Worm (Caenorhabditis elegans): ENCODE results near the gene tag-250.

tag-250 gene

ce11 chrIII:7900733-7901132, 24.0 kb downstream of the tag-250 start, which contains the start of gene best-24:
Gene best-24, plus strand, starts transcription at chrIII:7901033.
- no peak for TF ChIP-seq sea-1 (GFP tag; conservative IDR thresholded peaks at IDR 0.05)
- TF ChIP-seq hnd-1 (tag; optimal IDR thresholded peaks at IDR 0.05): no peak
- no peak for TF ChIP-seq hmbx-1 (tag; optimal IDR thresholded peaks at IDR 0.05)

- TF ChIP-seq hnd-1 (tag; optimal IDR thresholded peaks at IDR 0.05) (no peak), aly-1 (tag; optimal IDR thresholded peaks at IDR 0.05) (no peak), tbx-37 (GFP tag; conservative IDR thresholded peaks at IDR 0.05) (no peak), hmg-4 (GFP tag; optimal IDR thresholded peaks at IDR 0.05) (no peak), ama-1 (optimal IDR thresholded peaks at IDR 0.05) (no peak), hmbx-1 (tag; optimal IDR thresholded peaks at IDR 0.05) (no peak), pes-1 (GFP tag; IDR thresholded peaks at IDR 0.05) (no peak), flt-1 (GFP tag; IDR thresholded peaks at IDR 0.05) (no peak), F13C5.2 (tag; optimal IDR thresholded peaks at IDR 0.05) (no peak), tra-4 (tag; optimal IDR thresholded peaks at IDR 0.05) (no peak), B0310.2 (tag; optimal IDR thresholded peaks at IDR 0.05) (no peak), sea-1 (GFP tag; conservative IDR thresholded peaks at IDR 0.05) (no peak), ets-7 (tag; optimal IDR thresholded peaks at IDR 0.05) (no peak), tbx-11 (GFP tag; IDR thresholded peaks at IDR 0.05) (no peak), scrt-1 (GFP tag; IDR thresholded peaks at IDR 0.05) (no peak), ceh-36 (tag; optimal IDR thresholded peaks at IDR 0.05) (no peak), ceh-13 (GFP tag; optimal IDR thresholded peaks at IDR 0.05) (no peak)
These were observed 27.0 kb downstream of the tag-250 start for ce11 chrIII:7897733-7898132.

ce11 chrIII:7896925-7897324, 27.8 kb downstream of the tag-250 start, which contains the start of gene ZK688.10:
Gene ZK688.10, minus strand, starts transcription at chrIII:7897025.
- TF ChIP-seq pes-1 (GFP tag; IDR thresholded peaks at IDR 0.05): no peak

ce11 chrIII:7894724-7895123, 30.0 kb downstream of the tag-250 start, which contains the start of gene ZK688.4:
Gene ZK688.4, plus strand, starts transcription at chrIII:7895024.
- no peak for TF ChIP-seq pes-1 (GFP tag; IDR thresholded peaks at IDR 0.05)
- TF ChIP-seq scrt-1 (GFP tag; IDR thresholded peaks at IDR 0.05): no peak
- TF ChIP-seq B0310.2 (tag; optimal IDR thresholded peaks at IDR 0.05): no peak
- no peak for TF ChIP-seq aly-1 (tag; optimal IDR thresholded peaks at IDR 0.05)
- no peak for TF ChIP-seq F13C5.2 (tag; optimal IDR thresholded peaks at IDR 0.05)
- TF ChIP-seq tra-4 (tag; optimal IDR thresholded peaks at IDR 0.05): no peak
- no peak for TF ChIP-seq ama-1 (optimal IDR thresholded peaks at IDR 0.05)
- no peak for TF ChIP-seq ets-7 (tag; optimal IDR thresholded peaks at IDR 0.05)
- no peak for TF ChIP-seq ceh-36 (tag; optimal IDR thresholded peaks at IDR 0.05)
- no peak for TF ChIP-seq tbx-11 (GFP tag; IDR thresholded peaks at IDR 0.05)
- TF ChIP-seq sea-1 (GFP tag; conservative IDR thresholded peaks at IDR 0.05): no peak
- TF ChIP-seq flt-1 (GFP tag; IDR thresholded peaks at IDR 0.05): no peak
- TF ChIP-seq hmbx-1 (tag; optimal IDR thresholded peaks at IDR 0.05): no peak
- TF ChIP-seq hmg-4 (GFP tag; optimal IDR thresholded peaks at IDR 0.05): no peak

- no peak for TF ChIP-seq flt-1 (GFP tag; IDR thresholded peaks at IDR 0.05)
- TF ChIP-seq pes-1 (GFP tag; IDR thresholded peaks at IDR 0.05): no peak
These were observed 31.5 kb downstream of the tag-250 start for ce11 chrIII:7893224-7893623.

- TF ChIP-seq ama-1 (optimal IDR thresholded peaks at IDR 0.05) (no peak), hmbx-1 (tag; optimal IDR thresholded peaks at IDR 0.05) (no peak), tra-4 (tag; optimal IDR thresholded peaks at IDR 0.05) (no peak), flt-1 (GFP tag; IDR thresholded peaks at IDR 0.05) (no peak), tbx-11 (GFP tag; IDR thresholded peaks at IDR 0.05) (no peak), aly-1 (tag; optimal IDR thresholded peaks at IDR 0.05) (no peak), sea-1 (GFP tag; conservative IDR thresholded peaks at IDR 0.05) (no peak), pes-1 (GFP tag; IDR thresholded peaks at IDR 0.05) (no peak), tbx-37 (GFP tag; conservative IDR thresholded peaks at IDR 0.05) (no peak), ets-7 (tag; optimal IDR thresholded peaks at IDR 0.05) (no peak), scrt-1 (GFP tag; IDR thresholded peaks at IDR 0.05) (no peak), ceh-36 (tag; optimal IDR thresholded peaks at IDR 0.05) (no peak), hnd-1 (tag; optimal IDR thresholded peaks at IDR 0.05) (no peak), hmg-4 (GFP tag; optimal IDR thresholded peaks at IDR 0.05) (no peak), F13C5.2 (tag; optimal IDR thresholded peaks at IDR 0.05) (no peak), B0310.2 (tag; optimal IDR thresholded peaks at IDR 0.05) (no peak), ceh-13 (GFP tag; optimal IDR thresholded peaks at IDR 0.05) (no peak)
These were observed 32.4 kb downstream of the tag-250 start for ce11 chrIII:7892333-7892732.

- TF ChIP-seq sea-1 (GFP tag; conservative IDR thresholded peaks at IDR 0.05): peak; percentile 58; the same call in 1 of the 2 replicates
- peak; percentile 10 for TF ChIP-seq F13C5.2 (tag; optimal IDR thresholded peaks at IDR 0.05)
- TF ChIP-seq ceh-13 (GFP tag; optimal IDR thresholded peaks at IDR 0.05): no peak
These were observed 33.0 kb downstream of the tag-250 start, which contains the start of the genes ZK688.5 and fahd-1 for ce11 chrIII:7891573-7892306. Gene ZK688.5, minus strand, starts transcription at chrIII:7891623. Gene fahd-1, plus strand, starts transcription at chrIII:7892256.

ce11 chrIII:7889036-7889435, 35.7 kb downstream of the tag-250 start:
- no peak for TF ChIP-seq aly-1 (tag; optimal IDR thresholded peaks at IDR 0.05)
- TF ChIP-seq tbx-37 (GFP tag; conservative IDR thresholded peaks at IDR 0.05): no peak
- no peak for TF ChIP-seq sea-1 (GFP tag; conservative IDR thresholded peaks at IDR 0.05)
- TF ChIP-seq ceh-13 (GFP tag; optimal IDR thresholded peaks at IDR 0.05): no peak
- TF ChIP-seq ama-1 (optimal IDR thresholded peaks at IDR 0.05): no peak
- no peak for TF ChIP-seq hmg-4 (GFP tag; optimal IDR thresholded peaks at IDR 0.05)
- TF ChIP-seq tra-4 (tag; optimal IDR thresholded peaks at IDR 0.05): no peak
